ENCODE assay signal across 6 worm cellular contexts in genomic region chrIV:4637840-4638239, ce11.
TF ChIP-seq lines count a peak whose summit lies in the region.

Gene F19C7.8 (minus strand): TSS chrIV:4638095.

TF ChIP-seq in whole organism, L1 larva, 84 proteins besides CTCF, POLR2A, EP300 and RAD21:
- peak; percentile 24 for TF ChIP-seq lin-14 (GFP tag; optimal IDR thresholded peaks at IDR 0.05; lab: Kevin White, UChicago)
- TF ChIP-seq mef-2 (tag; optimal IDR thresholded peaks at IDR 0.05; lab: Kevin White, UChicago) = no peak
- peak; percentile 38 for TF ChIP-seq rnt-1 (tag; optimal IDR thresholded peaks at IDR 0.05; lab: Kevin White, UChicago)
- TF ChIP-seq nhr-71 (tag; optimal IDR thresholded peaks at IDR 0.05; lab: Kevin White, UChicago) = no peak
- no peak for TF ChIP-seq sox-4 (tag; optimal IDR thresholded peaks at IDR 0.05; lab: Kevin White, UChicago)
- no peak for TF ChIP-seq pag-3 (tag; optimal IDR thresholded peaks at IDR 0.05; lab: Kevin White, UChicago; ENCODE audit: borderline replicate concordance, insufficient read depth)

TF ChIP-seq in whole organism, L2 larva, 48 proteins besides CTCF, POLR2A, EP300 and RAD21:
- TF ChIP-seq F13H6.1 (tag; optimal IDR thresholded peaks at IDR 0.05; lab: Kevin White, UChicago) = peak; percentile 36
- TF ChIP-seq unc-55 (GFP tag; optimal IDR thresholded peaks at IDR 0.05; lab: Kevin White, UChicago) = no peak
- peak; percentile 52 for TF ChIP-seq sma-9 (GFP tag; optimal IDR thresholded peaks at IDR 0.05; lab: Kevin White, UChicago)
- no peak for TF ChIP-seq sma-9 (tag; optimal IDR thresholded peaks at IDR 0.05; lab: Kevin White, UChicago)
TF ChIP-seq in whole organism, L2 larva: peak in this region for 2.

TF ChIP-seq in whole organism, L4 larva, 104 proteins besides CTCF, POLR2A, EP300 and RAD21:
- TF ChIP-seq set-16 (GFP tag; IDR thresholded peaks at IDR 0.05; lab: Robert Waterston, UW) = no peak
- no peak for TF ChIP-seq dpl-1 (GFP tag; optimal IDR thresholded peaks at IDR 0.05; lab: Kevin White, UChicago)
- TF ChIP-seq D1046.2 (GFP tag; IDR thresholded peaks at IDR 0.05; lab: Robert Waterston, UW) = no peak
- no peak for TF ChIP-seq T20F7.1 (GFP tag; optimal IDR thresholded peaks at IDR 0.05; lab: Kevin White, UChicago)
- peak; percentile 29 for TF ChIP-seq nhr-11 (tag; optimal IDR thresholded peaks at IDR 0.05; lab: Kevin White, UChicago)
- TF ChIP-seq daf-16 (GFP tag; optimal IDR thresholded peaks at IDR 0.05; lab: Kevin White, UChicago) = peak in 1 of 2 experiments; percentile 37
- no peak for TF ChIP-seq daf-16 (tag; optimal IDR thresholded peaks at IDR 0.05; lab: Kevin White, UChicago)
- no peak for TF ChIP-seq ceh-28 (tag; optimal IDR thresholded peaks at IDR 0.05; lab: Kevin White, UChicago)
- peak in 1 of 2 experiments; percentile 78 for TF ChIP-seq unc-62 (GFP tag; optimal IDR thresholded peaks at IDR 0.05 in 1 of 2; lab: Kevin White, UChicago)
- TF ChIP-seq unc-62 (tag; optimal IDR thresholded peaks at IDR 0.05; lab: Kevin White, UChicago) = no peak
- TF ChIP-seq ZK337.2 (GFP tag; IDR thresholded peaks at IDR 0.05; lab: Robert Waterston, UW) = peak; percentile 53; the same call in 1 of the 2 replicates

TF ChIP-seq in whole organism, late embryonic, 69 proteins besides CTCF, POLR2A, EP300 and RAD21:
- TF ChIP-seq rnt-1 (tag; optimal IDR thresholded peaks at IDR 0.05; lab: Kevin White, UChicago) (no peak), unc-55 (GFP tag; optimal IDR thresholded peaks at IDR 0.05; lab: Kevin White, UChicago) (peak; percentile 44), pha-2 (tag; optimal IDR thresholded peaks at IDR 0.05; lab: Kevin White, UChicago) (no peak)

TF ChIP-seq in whole organism, mixed stage, embryonic, 35 proteins besides CTCF, POLR2A, EP300 and RAD21:
- TF ChIP-seq ham-2 (GFP tag; optimal IDR thresholded peaks at IDR 0.05; lab: Kevin White, UChicago) = no peak
- no peak for TF ChIP-seq nhr-76 (tag; optimal IDR thresholded peaks at IDR 0.05; lab: Kevin White, UChicago)
- TF ChIP-seq unc-120 (tag; optimal IDR thresholded peaks at IDR 0.05; lab: Kevin White, UChicago; ENCODE audit: poor library complexity, severe bottlenecking) = peak; percentile 22
- peak; percentile 73 for TF ChIP-seq hlh-1 (tag; optimal IDR thresholded peaks at IDR 0.05; lab: Kevin White, UChicago)
- TF ChIP-seq unc-39 (tag; optimal IDR thresholded peaks at IDR 0.05; lab: Kevin White, UChicago) = no peak
- no peak for TF ChIP-seq elt-3 (tag; optimal IDR thresholded peaks at IDR 0.05; lab: Kevin White, UChicago)

TF ChIP-seq in whole organism, young adult, 124 proteins besides CTCF, POLR2A, EP300 and RAD21:
- TF ChIP-seq T26A5.8 (tag; optimal IDR thresholded peaks at IDR 0.05; lab: Kevin White, UChicago) (no peak), akir-1 (GFP tag; optimal IDR thresholded peaks at IDR 0.05; lab: Kevin White, UChicago) (no peak), egl-18 (GFP tag; IDR thresholded peaks at IDR 0.05; lab: Robert Waterston, UW) (no peak), ZK185.1 (tag; optimal IDR thresholded peaks at IDR 0.05; lab: Kevin White, UChicago; ENCODE audit: poor library complexity, severe bottlenecking) (no peak), tbp1 (GFP tag; optimal IDR thresholded peaks at IDR 0.05; lab: Kevin White, UChicago) (no peak), T07F8.4 (tag; optimal IDR thresholded peaks at IDR 0.05; lab: Kevin White, UChicago) (no peak), ceh-79 (tag; optimal IDR thresholded peaks at IDR 0.05; lab: Kevin White, UChicago) (no peak), lin-26 (GFP tag; IDR thresholded peaks at IDR 0.05; lab: Robert Waterston, UW) (0 out of 2 replicates have a peak, but pooled peaks have one; percentile 13), ztf-28 (GFP tag; IDR thresholded peaks at IDR 0.05; lab: Robert Waterston, UW) (0 out of 2 replicates have a peak, but pooled peaks have one; percentile 41), mcd-1 (GFP tag; IDR thresholded peaks at IDR 0.05; lab: Robert Waterston, UW) (no peak), dox-1 (GFP tag; IDR thresholded peaks at IDR 0.05; lab: Robert Waterston, UW) (no peak), lin-35 (GFP tag; optimal IDR thresholded peaks at IDR 0.05; lab: Kevin White, UChicago) (no peak), repo-1 (tag; optimal IDR thresholded peaks at IDR 0.05; lab: Kevin White, UChicago) (no peak), lsl-1 (GFP tag; optimal IDR thresholded peaks at IDR 0.05; lab: Kevin White, UChicago) (no peak)
